Fruit fly (Drosophila melanogaster) S2 (cell line): ENCODE results near the gene Nhe2.

Source experiments
- CG8478 ChIP-seq: fragments of >200 bp; optimal IDR thresholded peaks from 2 replicates; lab custom pipeline; 2018
- CTCF ChIP-seq, 2 experiments: fragments of >200 bp; optimal IDR thresholded peaks; 2 replicates each; lab custom pipeline; 2018

dm6 chr2L:21088651-21089050, 15.7 kb upstream of the Nhe2 start, which contains the start of gene ppk13:
- TF ChIP-seq CTCF (optimal IDR thresholded peaks at IDR 0.05; lab: Kevin White, UChicago) (no peak), CG8478 (lab: Kevin White, UChicago) (no peak)
